Worm (Caenorhabditis elegans) whole organism, young adult: ENCODE results near the gene far-6.

Experiments used
- F10E7.11 ChIP-seq: sonication (generic microtip); optimal IDR thresholded peaks from 2 replicates; lab custom pipeline; 2017; ENCODE audit warnings: mild to moderate bottlenecking, missing genetic modification characterization, moderate library complexity, missing compliant biosample characterization
- F52B5.7 ChIP-seq: sonication (generic microtip); optimal IDR thresholded peaks from 2 replicates; lab custom pipeline; 2016; ENCODE audit warnings: mild to moderate bottlenecking, missing genetic modification characterization, missing compliant biosample characterization
- F57A8.1 ChIP-seq: fragments of 200-800 bp; sonication (Bioruptor generic); optimal IDR thresholded peaks from 2 replicates; lab custom pipeline; 2018; ENCODE audit warnings: mild to moderate bottlenecking, missing genetic modification characterization, moderate library complexity, missing compliant biosample characterization
- T26A5.8 ChIP-seq: sonication (generic microtip); optimal IDR thresholded peaks from 2 replicates; lab custom pipeline; 2016; ENCODE audit warnings: missing genetic modification characterization, missing compliant biosample characterization
- Y53F4B.3 ChIP-seq: fragments of 200-800 bp; sonication (Bioruptor generic); IDR thresholded peaks from 2 replicates; pipeline ENCODE4 v1.3.6; 2022; ENCODE audit warnings: missing genetic modification reagents, missing genetic modification characterization, missing compliant biosample characterization
- Y53G8AR.9 ChIP-seq: fragments of 200-800 bp; sonication (Bioruptor generic); conservative IDR thresholded peaks from 2 replicates; pipeline ENCODE4 v1.3.6; 2022; ENCODE audit warnings: missing genetic modification reagents, missing genetic modification characterization, missing compliant biosample characterization
- Y56A3A.18 ChIP-seq: fragments of 200-800 bp; sonication (Bioruptor generic); IDR thresholded peaks from 2 replicates; pipeline ENCODE4 v1.3.6; 2022; ENCODE audit warnings: missing genetic modification reagents, missing genetic modification characterization, missing compliant biosample characterization
- Y95B8A.8 ChIP-seq: fragments of 200-800 bp; sonication (Bioruptor generic); IDR thresholded peaks from 2 replicates; pipeline ENCODE4 v1.3.6; 2022; ENCODE audit warnings: missing genetic modification reagents, missing genetic modification characterization, missing compliant biosample characterization
- aptf-2 ChIP-seq: fragments of 200-800 bp; sonication (Bioruptor generic); conservative IDR thresholded peaks from 2 replicates; pipeline ENCODE4 v1.3.6; 2022; ENCODE audit warnings: missing genetic modification reagents, missing genetic modification characterization, missing compliant biosample characterization
- attf-3 ChIP-seq: fragments of 200-800 bp; sonication (Bioruptor generic); conservative IDR thresholded peaks from 2 replicates; pipeline ENCODE4 v1.3.6; 2022; ENCODE audit warnings: missing genetic modification reagents, missing genetic modification characterization, missing compliant biosample characterization
- attf-5 ChIP-seq: fragments of 200-800 bp; sonication (Bioruptor generic); optimal IDR thresholded peaks from 2 replicates; lab custom pipeline; 2018; ENCODE audit warnings: mild to moderate bottlenecking, missing genetic modification characterization, missing compliant biosample characterization
- attf-6 ChIP-seq: fragments of 200-800 bp; sonication (Bioruptor generic); IDR thresholded peaks from 2 replicates; pipeline ENCODE4 v1.3.6; 2022; ENCODE audit warnings: missing genetic modification reagents, missing genetic modification characterization, missing compliant biosample characterization
- bed-1 ChIP-seq: fragments of 200-800 bp; sonication (Bioruptor generic); IDR thresholded peaks from 2 replicates; pipeline ENCODE4 v1.3.6; 2022; ENCODE audit warnings: missing genetic modification reagents, missing genetic modification characterization, missing compliant biosample characterization
- bed-2 ChIP-seq: fragments of 200-800 bp; sonication (Bioruptor generic); IDR thresholded peaks from 2 replicates; pipeline ENCODE4 v1.3.6; 2022; ENCODE audit warnings: missing genetic modification reagents, missing genetic modification characterization, missing compliant biosample characterization
- cebp-1 ChIP-seq, 2 experiments: fragments of 200-800 bp in 1 of 2; sonication (Bioruptor generic) in 1 of 2; sonication (generic microtip) in 1 of 2; IDR thresholded peaks in 1 of 2; optimal IDR thresholded peaks in 1 of 2; 2 replicates each; pipeline versions ENCODE4 v1.3.6 to Lab custom; 2017 to 2022; ENCODE audit warnings: missing compliant biosample characterization in 2 of 2, missing genetic modification characterization in 2 of 2, mild to moderate bottlenecking in 1 of 2, missing genetic modification reagents in 1 of 2, moderate library complexity in 1 of 2
- ceh-27 ChIP-seq: fragments of 200-800 bp; sonication (Bioruptor generic); optimal IDR thresholded peaks from 2 replicates; lab custom pipeline; 2018; ENCODE audit warnings: mild to moderate bottlenecking, missing genetic modification characterization, moderate library complexity, missing compliant biosample characterization
- ceh-40 ChIP-seq: fragments of 200-800 bp; sonication (Bioruptor generic); IDR thresholded peaks from 2 replicates; pipeline ENCODE4 v1.3.6; 2022; ENCODE audit warnings: missing genetic modification characterization, missing compliant biosample characterization
- die-1 ChIP-seq: sonication (generic microtip); optimal IDR thresholded peaks from 2 replicates; lab custom pipeline; 2016; ENCODE audit warnings: missing genotype, mild to moderate bottlenecking, missing genetic modification characterization, missing compliant biosample characterization
- dox-1 ChIP-seq: fragments of 200-800 bp; sonication (Bioruptor generic); IDR thresholded peaks from 2 replicates; pipeline ENCODE4 v1.3.6; 2022; ENCODE audit warnings: missing genetic modification reagents, missing genetic modification characterization, missing compliant biosample characterization
- dpff-1 ChIP-seq: sonication (generic microtip); optimal IDR thresholded peaks from 2 replicates; lab custom pipeline; 2017; ENCODE audit warnings: mild to moderate bottlenecking, missing genetic modification characterization, missing compliant biosample characterization
- fkh-3 ChIP-seq: sonication (generic microtip); optimal IDR thresholded peaks from 2 replicates; lab custom pipeline; 2016; ENCODE audit warnings: mild to moderate bottlenecking, missing genetic modification characterization, missing compliant biosample characterization
- gei-17 ChIP-seq: fragments of 200-800 bp; sonication (Bioruptor generic); optimal IDR thresholded peaks from 2 replicates; lab custom pipeline; 2018; ENCODE audit warnings: mild to moderate bottlenecking, missing genetic modification characterization, missing compliant biosample characterization
- him-1 ChIP-seq: sonication (generic microtip); optimal IDR thresholded peaks from 2 replicates; lab custom pipeline; 2016; ENCODE audit warnings: missing genotype, missing genetic modification reagents, missing genetic modification characterization, missing compliant biosample characterization
- hrde-1 ChIP-seq: sonication (generic microtip); optimal IDR thresholded peaks from 2 replicates; lab custom pipeline; 2016; ENCODE audit warnings: missing genetic modification characterization, mild to moderate bottlenecking, missing compliant biosample characterization, moderate library complexity, missing genotype, missing genetic modification reagents, borderline replicate concordance
- let-526 ChIP-seq: fragments of 200-800 bp; sonication (Bioruptor generic); IDR thresholded peaks from 2 replicates; pipeline ENCODE4 v1.3.6; 2022; ENCODE audit warnings: missing genetic modification reagents, missing genetic modification characterization, missing compliant biosample characterization
- let-607 ChIP-seq, 2 experiments: fragments of 200-800 bp in 1 of 2; sonication (Bioruptor generic) in 1 of 2; sonication (generic microtip) in 1 of 2; optimal IDR thresholded peaks; 2 replicates each; lab custom pipeline; 2016 to 2018; ENCODE audit warnings: mild to moderate bottlenecking in 2 of 2, missing compliant biosample characterization in 2 of 2, missing genetic modification characterization in 2 of 2, moderate library complexity in 2 of 2, missing genotype in 1 of 2
- lin-26 ChIP-seq: fragments of 200-800 bp; sonication (Bioruptor generic); IDR thresholded peaks from 2 replicates; pipeline ENCODE4 v1.3.6; 2022; ENCODE audit warnings: missing genetic modification reagents, missing genetic modification characterization, missing compliant biosample characterization
- lin-35 ChIP-seq, 3 experiments: fragments of 150-350 bp in 2 of 3; sonication (generic microtip) in 1 of 3; optimal IDR thresholded peaks; 2 replicates each; lab custom pipeline; 2014 to 2018; ENCODE audit warnings: missing biosample characterization in 3 of 3, missing genetic modification characterization in 3 of 3, missing genetic modification reagents in 3 of 3
- lin-40 ChIP-seq: sonication (generic microtip); optimal IDR thresholded peaks from 2 replicates; lab custom pipeline; 2016; ENCODE audit warnings: missing genetic modification characterization, mild to moderate bottlenecking, missing compliant biosample characterization, missing genotype, missing genetic modification reagents
- lsy-27 ChIP-seq: sonication (generic microtip); optimal IDR thresholded peaks from 2 replicates; lab custom pipeline; 2017; ENCODE audit warnings: missing genetic modification characterization, mild to moderate bottlenecking, missing compliant biosample characterization, antibody characterized with exemption, missing genotype, borderline replicate concordance; ENCODE audit not compliant: insufficient read depth
- madf-10 ChIP-seq: sonication (generic microtip); optimal IDR thresholded peaks from 2 replicates; lab custom pipeline; 2016; ENCODE audit warnings: mild to moderate bottlenecking, missing genetic modification characterization, missing compliant biosample characterization
- mel-28 ChIP-seq: sonication (generic microtip); optimal IDR thresholded peaks from 2 replicates; lab custom pipeline; 2016; ENCODE audit warnings: borderline replicate concordance, mild to moderate bottlenecking, missing genetic modification characterization, missing compliant biosample characterization
- repo-1 ChIP-seq: sonication (generic microtip); optimal IDR thresholded peaks from 2 replicates; lab custom pipeline; 2017; ENCODE audit warnings: mild to moderate bottlenecking, missing genetic modification characterization, missing compliant biosample characterization
- sdz-38 ChIP-seq: sonication (generic microtip); optimal IDR thresholded peaks from 2 replicates; lab custom pipeline; 2016; ENCODE audit warnings: missing genotype, missing genetic modification characterization, missing compliant biosample characterization
- snpc-1.1 ChIP-seq: sonication (generic microtip); optimal IDR thresholded peaks from 2 replicates; lab custom pipeline; 2017; ENCODE audit warnings: missing genetic modification characterization, mild to moderate bottlenecking, missing compliant biosample characterization, antibody characterized with exemption, moderate library complexity, missing genotype, missing genetic modification reagents; ENCODE audit not compliant: insufficient read depth
- snpc-4 ChIP-seq, 5 experiments: fragments of 150-350 bp in 1 of 5; sonication (generic microtip) in 4 of 5; optimal IDR thresholded peaks; 2 replicates each; lab custom pipeline; 2014 to 2018; ENCODE audit warnings: missing genetic modification characterization in 5 of 5, missing biosample characterization in 3 of 5, antibody characterized with exemption in 2 of 5, mild to moderate bottlenecking in 2 of 5, missing compliant biosample characterization in 2 of 5, missing genotype in 2 of 5, moderate library complexity in 2 of 5, missing genetic modification reagents in 1 of 5
- somi-1 ChIP-seq: fragments of 200-800 bp; sonication (Bioruptor generic); optimal IDR thresholded peaks from 2 replicates; lab custom pipeline; 2018; ENCODE audit warnings: mild to moderate bottlenecking, missing genetic modification characterization, missing compliant biosample characterization
- tbp1 ChIP-seq: fragments of 200-800 bp; sonication (Bioruptor generic); optimal IDR thresholded peaks from 2 replicates; lab custom pipeline; 2018; ENCODE audit warnings: mild to moderate bottlenecking, missing genetic modification characterization, missing compliant biosample characterization
- unc-130 ChIP-seq: sonication (generic microtip); optimal IDR thresholded peaks from 2 replicates; lab custom pipeline; 2016; ENCODE audit warnings: missing genetic modification reagents, missing genetic modification characterization, missing compliant biosample characterization
- unc-62 ChIP-seq: fragments of 150-350 bp; optimal IDR thresholded peaks from 2 replicates; lab custom pipeline; 2014; ENCODE audit warnings: missing biosample characterization, missing genetic modification reagents, missing genetic modification characterization
- ztf-22 ChIP-seq: fragments of 200-800 bp; sonication (Bioruptor generic); optimal IDR thresholded peaks from 2 replicates; lab custom pipeline; 2018; ENCODE audit warnings: mild to moderate bottlenecking, missing genetic modification characterization, moderate library complexity, missing compliant biosample characterization
- ztf-25 ChIP-seq: fragments of 200-800 bp; sonication (Bioruptor generic); IDR thresholded peaks from 2 replicates; pipeline ENCODE4 v1.3.6; 2022; ENCODE audit warnings: missing genetic modification reagents, missing genetic modification characterization, missing compliant biosample characterization
- ztf-28 ChIP-seq: fragments of 200-800 bp; sonication (Bioruptor generic); IDR thresholded peaks from 2 replicates; pipeline ENCODE4 v1.3.6; 2022; ENCODE audit warnings: missing genetic modification reagents, missing genetic modification characterization, missing compliant biosample characterization
- ztf-6 ChIP-seq: fragments of 200-800 bp; sonication (Bioruptor generic); IDR thresholded peaks from 2 replicates; pipeline ENCODE4 v1.3.6; 2022; ENCODE audit warnings: missing genetic modification reagents, missing genetic modification characterization, missing compliant biosample characterization

The far-6 gene

DNA sequence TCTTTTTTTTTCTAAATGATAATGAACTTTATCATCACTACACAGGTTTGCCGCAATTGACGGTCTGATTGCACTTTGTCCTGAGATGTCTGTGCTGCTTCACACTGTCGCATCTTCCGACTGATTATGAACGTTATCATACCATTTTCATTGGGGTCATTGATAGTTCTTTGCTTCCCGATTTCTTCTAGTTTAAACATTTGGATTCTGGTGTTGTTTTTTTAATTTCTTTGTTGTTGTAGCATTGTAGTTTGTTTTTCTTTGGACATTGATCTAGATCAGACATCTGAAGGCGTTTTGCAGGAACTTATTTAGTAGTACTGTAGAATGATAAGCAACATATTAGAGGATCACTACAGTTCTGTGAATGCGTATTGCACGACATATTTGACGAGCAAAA lies 9.4 kb upstream of the far-6 start (continued):
- TF ChIP-seq ztf-28 (GFP tag; lab: Robert Waterston, UW) (no peak), dox-1 (GFP tag; lab: Robert Waterston, UW) (no peak), F52B5.7 (tag; lab: Kevin White, UChicago) (peak; percentile 34), let-526 (GFP tag; lab: Robert Waterston, UW) (0 out of 2 replicates have a peak, but pooled peaks have one; percentile 26), Y56A3A.18 (GFP tag; lab: Robert Waterston, UW) (0 out of 2 replicates have a peak, but pooled peaks have one; percentile 56), unc-130 (GFP tag; lab: Kevin White, UChicago) (no peak), aptf-2 (GFP tag; lab: Robert Waterston, UW) (no peak), somi-1 (GFP tag; lab: Kevin White, UChicago) (no peak), cebp-1 (GFP tag; IDR thresholded peaks at IDR 0.05; lab: Robert Waterston, UW) (peak; percentile 67), cebp-1 (tag; optimal IDR thresholded peaks at IDR 0.05; lab: Kevin White, UChicago) (peak; percentile 74), lsy-27 (tag; lab: Kevin White, UChicago) (no peak), lin-35 (GFP tag; optimal IDR thresholded peaks at IDR 0.05; lab: Kevin White, UChicago) (no peak), F10E7.11 (tag; lab: Kevin White, UChicago) (no peak), die-1 (tag; lab: Kevin White, UChicago) (peak; percentile 48), Y53F4B.3 (GFP tag; lab: Robert Waterston, UW) (no peak), hrde-1 (tag; lab: Kevin White, UChicago) (peak; percentile 36), lin-40 (peak; percentile 71), tbp1 (GFP tag; lab: Kevin White, UChicago) (peak; percentile 64), dpff-1 (no peak), Y95B8A.8 (no peak), ztf-6 (GFP tag; lab: Robert Waterston, UW) (no peak), ztf-22 (GFP tag; lab: Kevin White, UChicago) (peak; percentile 46), attf-6 (no peak), lin-26 (GFP tag; lab: Robert Waterston, UW) (peak; percentile 65; the same call in 1 of the 2 replicates), gei-17 (GFP tag; lab: Kevin White, UChicago) (no peak), ztf-25 (GFP tag; lab: Robert Waterston, UW) (no peak), snpc-4 (GFP tag; optimal IDR thresholded peaks at IDR 0.05; lab: Kevin White, UChicago) (no peak), snpc-4 (tag; optimal IDR thresholded peaks at IDR 0.05; lab: Kevin White, UChicago) (peak in 2 of 4 experiments; percentile 5 to 53), unc-62 (GFP tag; lab: Kevin White, UChicago) (no peak), T26A5.8 (tag; lab: Kevin White, UChicago) (no peak), bed-2 (GFP tag; lab: Robert Waterston, UW) (no peak), madf-10 (tag; lab: Kevin White, UChicago) (peak; percentile 63), ceh-40 (GFP tag; lab: Robert Waterston, UW) (no peak), Y53G8AR.9 (peak; percentile 91), fkh-3 (tag; lab: Kevin White, UChicago) (no peak), attf-5 (peak; percentile 25), F57A8.1 (GFP tag; lab: Kevin White, UChicago) (no peak), mel-28 (tag; lab: Kevin White, UChicago) (no peak), attf-3 (GFP tag; lab: Robert Waterston, UW) (no peak), repo-1 (peak; percentile 85), bed-1 (GFP tag; lab: Robert Waterston, UW) (no peak), let-607 (tag; optimal IDR thresholded peaks at IDR 0.05; lab: Kevin White, UChicago) (peak in 1 of 2 experiments; percentile 54), him-1 (tag; lab: Kevin White, UChicago) (peak; percentile 17), ceh-27 (GFP tag; lab: Kevin White, UChicago) (no peak), snpc-1.1 (tag; lab: Kevin White, UChicago) (no peak), sdz-38 (tag; lab: Kevin White, UChicago) (no peak)
